Fruit fly (Drosophila melanogaster): ENCODE measurements around the gene Ugt303B3.

Gene Ugt303B3

dm6 chr3R:23486743-23487142 lies 47.8 kb downstream of the Ugt303B3 start:
- TF ChIP-seq Lpt (GFP tag; optimal IDR thresholded peaks at IDR 0.05) = no peak
- no peak for TF ChIP-seq CG16779 (tag; optimal IDR thresholded peaks at IDR 0.05)
- TF ChIP-seq fkh (GFP tag; optimal IDR thresholded peaks at IDR 0.05) = no peak
- TF ChIP-seq Eip78C (GFP tag) = peak; percentile 95
- TF ChIP-seq CG8632 (GFP tag; optimal IDR thresholded peaks at IDR 0.05) = peak; percentile 81
- peak; percentile 89 for TF ChIP-seq topi (GFP tag; optimal IDR thresholded peaks at IDR 0.05)
- TF ChIP-seq Eip93F (GFP tag; optimal IDR thresholded peaks at IDR 0.05) = peak; percentile 58
- peak; percentile 67 for TF ChIP-seq CG7368 (GFP tag; optimal IDR thresholded peaks at IDR 0.05)
- peak; percentile 83 for TF ChIP-seq pdm3 (GFP tag; optimal IDR thresholded peaks at IDR 0.05)
- peak; percentile 72 for TF ChIP-seq Sox14 (GFP tag; optimal IDR thresholded peaks at IDR 0.05)
- no peak for TF ChIP-seq Ets96B (tag; optimal IDR thresholded peaks at IDR 0.05)
- peak; percentile 88 for TF ChIP-seq CG6792 (GFP tag; optimal IDR thresholded peaks at IDR 0.05)
- TF ChIP-seq Hr4 (GFP tag; optimal IDR thresholded peaks at IDR 0.05) = no peak
- no peak for TF ChIP-seq eg (GFP tag; IDR thresholded peaks at IDR 0.05)
- TF ChIP-seq esn (GFP tag; optimal IDR thresholded peaks at IDR 0.05) = peak; percentile 91
- no peak for TF ChIP-seq fd59A (GFP tag; optimal IDR thresholded peaks at IDR 0.05)
- no peak for TF ChIP-seq dsx (GFP tag; optimal IDR thresholded peaks at IDR 0.05; ENCODE audit: poor library complexity, severe bottlenecking)
- TF ChIP-seq Sox15 (GFP tag; optimal IDR thresholded peaks at IDR 0.05) = peak; percentile 80
- peak; percentile 92 for TF ChIP-seq Sox102F (GFP tag; optimal IDR thresholded peaks at IDR 0.05)
- peak; percentile 95 for TF ChIP-seq svp (GFP tag)
- TF ChIP-seq spab (GFP tag; optimal IDR thresholded peaks at IDR 0.05) = no peak
- TF ChIP-seq net (GFP tag; optimal IDR thresholded peaks at IDR 0.05) = peak; percentile 68
- TF ChIP-seq Hr39 (GFP tag; optimal IDR thresholded peaks at IDR 0.05) = peak; percentile 92
- TF ChIP-seq salr (GFP tag; optimal IDR thresholded peaks at IDR 0.05) = no peak
- peak; percentile 3 for TF ChIP-seq CG32006 (GFP tag; optimal IDR thresholded peaks at IDR 0.05)
- peak in 1 of 2 experiments; percentile 22 for TF ChIP-seq ss (GFP tag; optimal IDR thresholded peaks at IDR 0.05)
- TF ChIP-seq CG15336 (GFP tag; IDR thresholded peaks at IDR 0.05) = no peak
- TF ChIP-seq CG6163 (GFP tag; IDR thresholded peaks at IDR 0.05) = peak; percentile 70
- peak; percentile 75 for TF ChIP-seq CG8319 (GFP tag; optimal IDR thresholded peaks at IDR 0.05)
- peak; percentile 86 for TF ChIP-seq Ets21C (GFP tag; optimal IDR thresholded peaks at IDR 0.05)
- peak; percentile 88 for TF ChIP-seq CG31627 (GFP tag; optimal IDR thresholded peaks at IDR 0.05)
- peak; percentile 84 for TF ChIP-seq CG3919 (GFP tag; optimal IDR thresholded peaks at IDR 0.05)
- peak; percentile 73 for TF ChIP-seq OdsH (GFP tag; optimal IDR thresholded peaks at IDR 0.05)
- TF ChIP-seq CG1621 (tag; optimal IDR thresholded peaks at IDR 0.05) = no peak
- no peak for TF ChIP-seq CG4318 (GFP tag; optimal IDR thresholded peaks at IDR 0.05)
- peak; percentile 91 for TF ChIP-seq Met (GFP tag; optimal IDR thresholded peaks at IDR 0.05)
- peak; percentile 2 for TF ChIP-seq CG10669 (GFP tag; optimal IDR thresholded peaks at IDR 0.05)
- TF ChIP-seq CG11902 (GFP tag; optimal IDR thresholded peaks at IDR 0.05) = peak; percentile 86
- TF ChIP-seq fd85E (GFP tag; optimal IDR thresholded peaks at IDR 0.05) = peak; percentile 61
- peak; percentile 77 for TF ChIP-seq Eip75B (GFP tag; optimal IDR thresholded peaks at IDR 0.05)
- TF ChIP-seq CG10631 (GFP tag; optimal IDR thresholded peaks at IDR 0.05) = peak; percentile 57
- no peak for TF ChIP-seq CG8119 (GFP tag; IDR thresholded peaks at IDR 0.05)
- TF ChIP-seq CG9139 (GFP tag; optimal IDR thresholded peaks at IDR 0.05) = no peak
- no peak for TF ChIP-seq Hr38 (GFP tag; optimal IDR thresholded peaks at IDR 0.05)
- TF ChIP-seq dac (GFP tag; optimal IDR thresholded peaks at IDR 0.05) = no peak
- TF ChIP-seq Blimp-1 (GFP tag; optimal IDR thresholded peaks at IDR 0.05) = peak; percentile 76
- peak; percentile 87 for TF ChIP-seq lz (GFP tag; optimal IDR thresholded peaks at IDR 0.05)
- peak; percentile 82 for TF ChIP-seq CG34406 (GFP tag; optimal IDR thresholded peaks at IDR 0.05)
- peak; percentile 50 for TF ChIP-seq CG11762 (GFP tag; optimal IDR thresholded peaks at IDR 0.05; ENCODE audit: insufficient read depth)
- TF ChIP-seq Gug (GFP tag; IDR thresholded peaks at IDR 0.05) = no peak
- TF ChIP-seq CG6854 (GFP tag; optimal IDR thresholded peaks at IDR 0.05) = peak; percentile 67
- no peak for TF ChIP-seq CG11294 (GFP tag; IDR thresholded peaks at IDR 0.05)
- peak; percentile 75 for TF ChIP-seq vri (GFP tag; optimal IDR thresholded peaks at IDR 0.05)

All from whole organism, prepupa.